Worm (Caenorhabditis elegans) whole organism, L1 larva: ENCODE measurements around the gene C04E6.13.

Experiments
- dsc-1 ChIP-seq: sonication (generic microtip); optimal IDR thresholded peaks from 2 replicates; lab custom pipeline; 2016; ENCODE audit warnings: mild to moderate bottlenecking, missing genetic modification characterization, missing compliant biosample characterization
- xbp-1 ChIP-seq: sonication (generic microtip); optimal IDR thresholded peaks from 2 replicates; lab custom pipeline; 2016; ENCODE audit warnings: missing genetic modification characterization, missing compliant biosample characterization
- ztf-4 ChIP-seq: fragments of 150-350 bp; optimal IDR thresholded peaks from 2 replicates; lab custom pipeline; 2014; ENCODE audit warnings: missing biosample characterization, missing genetic modification characterization

DNA sequence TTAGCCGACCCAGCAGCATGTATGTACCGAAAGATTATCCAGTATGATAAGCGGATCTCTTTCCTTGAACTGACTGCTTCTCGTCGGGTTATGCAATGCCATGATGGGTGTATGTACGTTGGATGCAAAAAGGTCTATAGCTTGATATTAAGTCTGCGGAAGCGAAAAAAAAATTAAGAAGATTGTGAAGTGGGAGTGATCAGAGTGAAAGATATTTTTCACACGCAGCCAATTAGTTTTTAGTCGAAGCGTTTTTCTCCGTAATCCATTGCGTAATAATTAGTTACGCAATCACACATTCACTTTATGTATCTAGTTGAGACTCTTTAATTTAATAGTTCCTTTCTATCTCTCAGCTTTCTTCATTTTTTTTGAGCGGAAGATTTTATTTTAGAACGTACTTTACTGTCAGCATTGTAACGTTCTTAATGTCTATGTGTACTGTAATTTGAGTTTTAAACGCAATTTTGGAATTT is 37.2 kb downstream of the C04E6.13 start:
- TF ChIP-seq xbp-1 (tag; lab: Kevin White, UChicago), result no peak
- no peak for TF ChIP-seq ztf-4 (tag; lab: Kevin White, UChicago)
- no peak for TF ChIP-seq dsc-1 (tag; lab: Kevin White, UChicago)
